Worm (Caenorhabditis elegans) whole organism, L4 larva: ENCODE results near the gene R04E5.9.

Experiments used
- F26F4.8 ChIP-seq: fragments of 200-800 bp; sonication (Bioruptor generic); conservative IDR thresholded peaks from 2 replicates; pipeline ENCODE4 v1.3.6; 2022; ENCODE audit warnings: missing genetic modification characterization, missing compliant biosample characterization
- R02D3.7 ChIP-seq: fragments of 150-350 bp; sonication (generic microtip); optimal IDR thresholded peaks from 3 replicates; lab custom pipeline; 2014; ENCODE audit warnings: missing biosample characterization, missing genetic modification characterization
- T20F7.1 ChIP-seq: fragments of 200-800 bp; sonication (Bioruptor generic); optimal IDR thresholded peaks from 2 replicates; lab custom pipeline; 2018; ENCODE audit warnings: mild to moderate bottlenecking, missing genetic modification characterization, missing compliant biosample characterization
- Y105C5A.15 ChIP-seq: fragments of 200-800 bp; sonication (Bioruptor generic); IDR thresholded peaks from 2 replicates; pipeline ENCODE4 v1.3.6; 2022; ENCODE audit warnings: missing genetic modification characterization, missing compliant biosample characterization
- Y48G9A.11 ChIP-seq: fragments of 200-800 bp; sonication (Bioruptor generic); IDR thresholded peaks from 2 replicates; pipeline ENCODE4 v1.3.6; 2022; ENCODE audit warnings: missing genetic modification reagents, missing genetic modification characterization, missing compliant biosample characterization
- Y75B8A.6 ChIP-seq: fragments of 200-800 bp; sonication (Bioruptor generic); IDR thresholded peaks from 2 replicates; pipeline ENCODE4 v1.3.6; 2022; ENCODE audit warnings: missing genetic modification reagents, missing genetic modification characterization, missing compliant biosample characterization
- ZK546.5 ChIP-seq, 2 experiments: sonication (generic microtip); optimal IDR thresholded peaks; 2 replicates each; lab custom pipeline; 2017; ENCODE audit warnings: missing biosample characterization in 2 of 2, missing genetic modification characterization in 2 of 2
- aly-2 ChIP-seq: sonication (generic microtip); optimal IDR thresholded peaks from 2 replicates; lab custom pipeline; 2018; ENCODE audit warnings: missing biosample characterization, missing genetic modification characterization
- ama-1 ChIP-seq: fragments of 150-350 bp; optimal IDR thresholded peaks from 2 replicates; lab custom pipeline; 2014; ENCODE audit warnings: inconsistent platforms, mixed read lengths
- arid-1 ChIP-seq: fragments of 200-800 bp; sonication (Bioruptor generic); conservative IDR thresholded peaks from 2 replicates; pipeline ENCODE4 v1.3.6; 2022; ENCODE audit warnings: missing genetic modification reagents, missing genetic modification characterization, missing compliant biosample characterization
- ceh-20 ChIP-seq: fragments of 200-800 bp; sonication (Bioruptor generic); IDR thresholded peaks from 2 replicates; pipeline ENCODE4 v1.3.6; 2022; ENCODE audit warnings: missing genetic modification reagents, missing genetic modification characterization, missing compliant biosample characterization
- ceh-28 ChIP-seq: fragments of 150-350 bp; optimal IDR thresholded peaks from 2 replicates; lab custom pipeline; 2014; ENCODE audit warnings: missing biosample characterization, missing genetic modification reagents, missing genetic modification characterization
- ctbp-1 ChIP-seq: fragments of 200-800 bp; sonication (Bioruptor generic); IDR thresholded peaks from 2 replicates; pipeline ENCODE4 v1.3.6; 2022; ENCODE audit warnings: missing genetic modification reagents, missing genetic modification characterization, missing compliant biosample characterization
- daf-12 ChIP-seq: fragments of 150-350 bp; optimal IDR thresholded peaks from 2 replicates; lab custom pipeline; 2014; ENCODE audit warnings: missing biosample characterization, missing genetic modification reagents, missing genetic modification characterization
- daf-16 ChIP-seq, 3 experiments: sonication (generic microtip); optimal IDR thresholded peaks; 2 replicates each; lab custom pipeline; 2016 to 2017; ENCODE audit warnings: missing genetic modification characterization in 3 of 3, missing genetic modification reagents in 3 of 3, mild to moderate bottlenecking in 2 of 3, missing compliant biosample characterization in 2 of 3, missing biosample characterization in 1 of 3, moderate library complexity in 1 of 3
- dmd-6 ChIP-seq: fragments of 200-800 bp; sonication (Bioruptor generic); IDR thresholded peaks from 2 replicates; pipeline ENCODE4 v1.3.6; 2022; ENCODE audit warnings: missing genetic modification reagents, missing genetic modification characterization, missing compliant biosample characterization
- dmd-8 ChIP-seq: fragments of 200-800 bp; sonication (Bioruptor generic); IDR thresholded peaks from 2 replicates; pipeline ENCODE4 v1.3.6; 2022; ENCODE audit warnings: missing genetic modification characterization, missing compliant biosample characterization
- dpl-1 ChIP-seq: fragments of 150-350 bp; optimal IDR thresholded peaks from 2 replicates; lab custom pipeline; 2014; ENCODE audit warnings: missing biosample characterization, missing genetic modification reagents, missing genetic modification characterization
- duxl-1 ChIP-seq: sonication (generic microtip); optimal IDR thresholded peaks from 2 replicates; lab custom pipeline; 2016; ENCODE audit warnings: mild to moderate bottlenecking, missing genetic modification characterization, moderate library complexity, missing compliant biosample characterization; ENCODE audit not compliant: poor library complexity
- egl-27 ChIP-seq: sonication (generic microtip); optimal IDR thresholded peaks from 3 replicates; lab custom pipeline; 2017; ENCODE audit warnings: missing biosample characterization, missing genetic modification reagents, missing genetic modification characterization
- fos-1 ChIP-seq: fragments of 150-350 bp; optimal IDR thresholded peaks from 2 replicates; lab custom pipeline; 2014; ENCODE audit warnings: missing biosample characterization, missing genetic modification characterization
- hlh-30 ChIP-seq: sonication (generic microtip); optimal IDR thresholded peaks from 2 replicates; lab custom pipeline; 2017; ENCODE audit warnings: antibody characterized with exemption, mild to moderate bottlenecking, missing genetic modification characterization, missing compliant biosample characterization; ENCODE audit not compliant: insufficient read depth
- hmg-1.1 ChIP-seq: fragments of 200-800 bp; sonication (Bioruptor generic); IDR thresholded peaks from 2 replicates; pipeline ENCODE4 v1.3.6; 2022; ENCODE audit warnings: missing genetic modification reagents, missing genetic modification characterization, missing compliant biosample characterization
- jun-1 ChIP-seq: fragments of 150-350 bp; optimal IDR thresholded peaks from 2 replicates; lab custom pipeline; 2014; ENCODE audit warnings: missing biosample characterization, missing genetic modification reagents, missing genetic modification characterization
- lin-1 ChIP-seq: fragments of 200-800 bp; sonication (Bioruptor generic); IDR thresholded peaks from 2 replicates; pipeline ENCODE4 v1.3.6; 2022; ENCODE audit warnings: missing genetic modification reagents, missing genetic modification characterization, missing compliant biosample characterization
- lin-13 ChIP-seq: fragments of 150-350 bp; optimal IDR thresholded peaks from 2 replicates; lab custom pipeline; 2014; ENCODE audit warnings: missing biosample characterization, missing genetic modification reagents, missing genetic modification characterization
- lin-15B ChIP-seq: fragments of 150-350 bp; sonication (generic microtip); optimal IDR thresholded peaks from 3 replicates; lab custom pipeline; 2014; ENCODE audit warnings: missing biosample characterization, missing genetic modification characterization
- lin-38 ChIP-seq: fragments of 200-800 bp; sonication (Bioruptor generic); IDR thresholded peaks from 2 replicates; pipeline ENCODE4 v1.3.6; 2022; ENCODE audit warnings: missing genetic modification reagents, missing genetic modification characterization, missing compliant biosample characterization
- lin-39 ChIP-seq: fragments of 150-350 bp; optimal IDR thresholded peaks from 2 replicates; lab custom pipeline; 2014; ENCODE audit warnings: missing biosample characterization, missing genetic modification reagents, missing genetic modification characterization
- mdt-29 ChIP-seq: fragments of 200-800 bp; sonication (Bioruptor generic); IDR thresholded peaks from 2 replicates; pipeline ENCODE4 v1.3.6; 2022; ENCODE audit warnings: missing genetic modification reagents, missing genetic modification characterization, missing compliant biosample characterization
- mep-1 ChIP-seq: fragments of 150-350 bp; sonication (generic microtip); optimal IDR thresholded peaks from 3 replicates; lab custom pipeline; 2014; ENCODE audit warnings: missing biosample characterization, missing genetic modification characterization
- nhr-11 ChIP-seq: fragments of 150-350 bp; optimal IDR thresholded peaks from 2 replicates; lab custom pipeline; 2014; ENCODE audit warnings: missing biosample characterization, missing genetic modification characterization
- nhr-111 ChIP-seq: fragments of 200-800 bp; sonication (Bioruptor generic); optimal IDR thresholded peaks from 2 replicates; lab custom pipeline; 2018; ENCODE audit warnings: mild to moderate bottlenecking, missing genetic modification characterization, missing compliant biosample characterization
- nhr-237 ChIP-seq: sonication (generic microtip); optimal IDR thresholded peaks from 2 replicates; lab custom pipeline; 2017; ENCODE audit warnings: missing biosample characterization, missing genetic modification characterization
- nhr-25 ChIP-seq: sonication (generic microtip); optimal IDR thresholded peaks from 2 replicates; lab custom pipeline; 2017; ENCODE audit warnings: missing genetic modification characterization, mild to moderate bottlenecking, missing compliant biosample characterization, antibody characterized with exemption, moderate library complexity, borderline replicate concordance; ENCODE audit not compliant: insufficient read depth
- nhr-28 ChIP-seq: fragments of 150-350 bp; optimal IDR thresholded peaks from 2 replicates; lab custom pipeline; 2014; ENCODE audit warnings: missing biosample characterization, missing genetic modification characterization
- nhr-48 ChIP-seq: sonication (generic microtip); optimal IDR thresholded peaks from 2 replicates; lab custom pipeline; 2016; ENCODE audit warnings: mild to moderate bottlenecking, missing genetic modification characterization, missing compliant biosample characterization
- nhr-6 ChIP-seq: fragments of 150-350 bp; optimal IDR thresholded peaks from 2 replicates; lab custom pipeline; 2014; ENCODE audit warnings: missing biosample characterization, missing genetic modification characterization
- nhr-76 ChIP-seq: fragments of 150-350 bp; optimal IDR thresholded peaks from 2 replicates; lab custom pipeline; 2014; ENCODE audit warnings: missing biosample characterization, missing genetic modification characterization
- pha-4 ChIP-seq, 2 experiments: fragments of 150-350 bp in 1 of 2; fragments of 200-800 bp in 1 of 2; sonication (Bioruptor generic) in 1 of 2; IDR thresholded peaks in 1 of 2; optimal IDR thresholded peaks in 1 of 2; 2 replicates each; pipeline versions ENCODE4 v1.3.6 to Lab custom; 2014 to 2022; ENCODE audit warnings: missing genetic modification characterization in 2 of 2, missing genetic modification reagents in 2 of 2, missing biosample characterization in 1 of 2, missing compliant biosample characterization in 1 of 2
- sdz-12 ChIP-seq: fragments of 200-800 bp; sonication (Bioruptor generic); optimal IDR thresholded peaks from 2 replicates; lab custom pipeline; 2018; ENCODE audit warnings: mild to moderate bottlenecking, missing genetic modification characterization, missing compliant biosample characterization
- set-16 ChIP-seq: fragments of 200-800 bp; sonication (Bioruptor generic); IDR thresholded peaks from 2 replicates; pipeline ENCODE4 v1.3.6; 2022; ENCODE audit warnings: missing genetic modification reagents, missing genetic modification characterization, missing compliant biosample characterization
- skn-1 ChIP-seq: fragments of 150-350 bp; optimal IDR thresholded peaks from 2 replicates; lab custom pipeline; 2014; ENCODE audit warnings: missing biosample characterization, missing genetic modification characterization
- spr-1 ChIP-seq: sonication (generic microtip); optimal IDR thresholded peaks from 2 replicates; lab custom pipeline; 2016; ENCODE audit warnings: mild to moderate bottlenecking, missing genetic modification characterization, missing compliant biosample characterization
- spr-3 ChIP-seq: fragments of 200-800 bp; sonication (Bioruptor generic); optimal IDR thresholded peaks from 2 replicates; lab custom pipeline; 2018; ENCODE audit warnings: mild to moderate bottlenecking, missing genetic modification characterization, missing compliant biosample characterization
- unc-130 ChIP-seq: sonication (generic microtip); optimal IDR thresholded peaks from 2 replicates; lab custom pipeline; 2016; ENCODE audit warnings: missing genetic modification reagents, missing genetic modification characterization, missing compliant biosample characterization
- unc-39 ChIP-seq: sonication (generic microtip); optimal IDR thresholded peaks from 2 replicates; lab custom pipeline; 2017; ENCODE audit warnings: missing biosample characterization, missing genetic modification characterization
- zfp-3 ChIP-seq: fragments of 200-800 bp; sonication (Bioruptor generic); conservative IDR thresholded peaks from 2 replicates; pipeline ENCODE4 v1.3.6; 2022; ENCODE audit warnings: missing genetic modification reagents, missing genetic modification characterization, missing compliant biosample characterization
- ztf-11 ChIP-seq: fragments of 150-350 bp; optimal IDR thresholded peaks from 2 replicates; lab custom pipeline; 2014; ENCODE audit warnings: missing biosample characterization, missing genetic modification characterization

Gene R04E5.9

DNA sequence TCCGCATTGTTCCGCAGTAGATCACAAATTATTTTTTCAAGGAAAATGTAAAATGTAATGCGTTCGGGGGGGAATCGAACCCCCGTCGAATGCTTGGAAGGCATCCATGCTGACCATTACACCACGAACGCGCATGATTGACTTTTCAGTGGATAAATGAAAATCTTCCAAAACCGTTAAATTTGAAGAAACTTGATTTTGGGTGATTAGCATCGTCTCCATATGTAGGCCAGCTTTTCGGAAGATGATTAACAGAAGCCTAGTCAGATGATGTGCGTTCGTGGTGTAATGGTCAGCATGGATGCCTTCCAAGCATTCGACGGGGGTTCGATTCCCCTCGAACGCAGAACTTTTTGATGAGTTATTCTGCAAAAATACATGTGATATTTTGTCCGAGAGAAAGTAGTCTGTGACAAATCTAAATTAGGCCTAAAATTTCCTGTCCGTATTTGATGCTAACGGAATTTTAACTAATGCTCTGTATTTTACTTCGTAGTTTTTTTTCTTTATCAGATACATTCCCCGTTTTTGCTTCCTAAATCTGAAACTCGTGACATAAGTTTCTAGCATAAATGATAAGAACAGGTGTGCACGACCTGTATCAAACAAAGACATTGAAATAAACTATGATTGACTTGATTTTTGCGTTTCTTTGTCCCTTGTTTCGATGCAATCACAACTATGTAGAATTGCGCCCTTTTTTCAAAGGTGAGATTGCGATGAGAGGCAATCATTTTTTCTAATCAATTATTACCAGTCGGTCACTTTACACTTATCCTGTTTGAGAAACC is 35.7 kb upstream of the R04E5.9 start, which contains the start of gene C28G1.10:
Gene C28G1.10, plus strand, starts transcription at position 676 of the 791 bp plus-strand sequence.
- TF ChIP-seq hlh-30 (tag; lab: Kevin White, UChicago) (peak; percentile 44), hmg-1.1 (GFP tag; lab: Robert Waterston, UW) (peak; percentile 71; the same call in 1 of the 2 replicates), spr-3 (no peak), ZK546.5 (tag; optimal IDR thresholded peaks at IDR 0.05; lab: Kevin White, UChicago) (no peak), nhr-25 (no peak), nhr-6 (no peak), spr-1 (tag; lab: Kevin White, UChicago) (no peak), Y48G9A.11 (no peak), ama-1 (lab: Kevin White, UChicago) (no peak), skn-1 (tag; lab: Kevin White, UChicago) (no peak), pha-4 (GFP tag; IDR thresholded peaks at IDR 0.05; lab: Robert Waterston, UW) (peak; percentile 68; the same call in 1 of the 2 replicates), pha-4 (tag; optimal IDR thresholded peaks at IDR 0.05; lab: Kevin White, UChicago) (no peak), unc-130 (GFP tag; lab: Kevin White, UChicago) (no peak), zfp-3 (0 out of 2 replicates have a peak, but pooled peaks have one; percentile 12), duxl-1 (tag; lab: Kevin White, UChicago) (no peak), T20F7.1 (no peak), ctbp-1 (GFP tag; lab: Robert Waterston, UW) (peak; percentile 74), nhr-48 (tag; lab: Kevin White, UChicago) (peak; percentile 48), ceh-28 (no peak), fos-1 (tag; lab: Kevin White, UChicago) (no peak), lin-38 (GFP tag; lab: Robert Waterston, UW) (peak; percentile 63), dmd-6 (GFP tag; lab: Robert Waterston, UW) (no peak; the same call in 1 of the 2 replicates), arid-1 (GFP tag; lab: Robert Waterston, UW) (peak; percentile 72), sdz-12 (no peak), Y105C5A.15 (GFP tag; lab: Robert Waterston, UW) (peak; percentile 73), F26F4.8 (GFP tag; lab: Robert Waterston, UW) (peak; percentile 67; the same call in 1 of the 2 replicates), lin-1 (GFP tag; lab: Robert Waterston, UW) (peak; percentile 50), set-16 (GFP tag; lab: Robert Waterston, UW) (no peak), unc-39 (tag; lab: Kevin White, UChicago) (no peak), dmd-8 (GFP tag; lab: Robert Waterston, UW) (peak; percentile 86; the same call in 1 of the 2 replicates), mep-1 (tag; lab: Kevin White, UChicago) (no peak), daf-16 (GFP tag; optimal IDR thresholded peaks at IDR 0.05; lab: Kevin White, UChicago) (no peak), daf-16 (tag; optimal IDR thresholded peaks at IDR 0.05; lab: Kevin White, UChicago) (no peak), daf-12 (tag; lab: Kevin White, UChicago) (no peak), ceh-20 (GFP tag; lab: Robert Waterston, UW) (no peak), aly-2 (tag; lab: Kevin White, UChicago) (no peak), ztf-11 (tag; lab: Kevin White, UChicago) (no peak), nhr-28 (tag; lab: Kevin White, UChicago) (peak; percentile 69), nhr-11 (tag; lab: Kevin White, UChicago) (no peak), R02D3.7 (tag; lab: Kevin White, UChicago) (no peak), lin-39 (tag; lab: Kevin White, UChicago) (no peak), nhr-111 (GFP tag; lab: Kevin White, UChicago) (no peak), egl-27 (no peak), nhr-76 (tag; lab: Kevin White, UChicago) (no peak), mdt-29 (GFP tag; lab: Robert Waterston, UW) (peak; percentile 54; the same call in 1 of the 2 replicates), Y75B8A.6 (GFP tag; lab: Robert Waterston, UW) (peak; percentile 4; the same call in 1 of the 2 replicates), lin-13 (GFP tag; lab: Kevin White, UChicago) (no peak), lin-15B (no peak), jun-1 (no peak), dpl-1 (peak; percentile 3), nhr-237 (tag; lab: Kevin White, UChicago) (no peak)
